Worm (Caenorhabditis elegans): ENCODE measurements around the gene itm-2.

DNA sequence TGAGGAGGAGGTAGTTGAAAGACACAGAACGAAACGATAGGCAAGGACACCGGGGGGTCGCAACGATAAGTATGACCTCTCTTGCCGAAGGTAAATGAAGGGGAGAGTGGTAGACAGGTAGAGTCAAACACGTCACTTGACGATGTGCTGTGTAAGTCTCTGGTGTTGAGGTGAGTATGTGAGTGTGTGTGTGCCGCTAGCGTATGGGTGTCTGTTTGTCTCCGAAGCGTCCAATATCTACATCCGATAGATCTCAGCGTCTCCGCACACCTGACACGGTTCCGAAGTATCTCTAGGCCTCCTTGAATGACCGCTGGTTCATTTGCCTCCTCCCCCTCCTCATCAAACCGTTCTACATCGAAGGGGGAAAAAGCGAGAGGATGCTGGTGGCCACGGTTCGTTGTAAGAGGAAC is 30.2 kb downstream of the itm-2 start:
- TF ChIP-seq ceh-9 (tag; optimal IDR thresholded peaks at IDR 0.05): no peak
- TF ChIP-seq C08G9.2 (tag; optimal IDR thresholded peaks at IDR 0.05): no peak
- peak; percentile 90 for TF ChIP-seq hlh-30 (tag; optimal IDR thresholded peaks at IDR 0.05; ENCODE audit: insufficient read depth)
- no peak for TF ChIP-seq ceh-14 (tag; optimal IDR thresholded peaks at IDR 0.05)
- TF ChIP-seq ahr-1 (tag; optimal IDR thresholded peaks at IDR 0.05): no peak
- TF ChIP-seq ceh-19 (GFP tag; optimal IDR thresholded peaks at IDR 0.05): peak; percentile 61
- TF ChIP-seq nhr-11 (tag; optimal IDR thresholded peaks at IDR 0.05): no peak
- TF ChIP-seq hlh-13 (GFP tag; optimal IDR thresholded peaks at IDR 0.05): no peak
- no peak for TF ChIP-seq K09A11.1 (tag; optimal IDR thresholded peaks at IDR 0.05; ENCODE audit: insufficient read depth)
- TF ChIP-seq ceh-31 (tag; optimal IDR thresholded peaks at IDR 0.05): peak; percentile 76
